Worm (Caenorhabditis elegans): ENCODE results near the gene clik-1.

The clik-1 gene

ce11 chrV:6783044-6783625 lies 14.6 kb upstream of the clik-1 start (continued):
- TF ChIP-seq akir-1 (GFP tag; optimal IDR thresholded peaks at IDR 0.05) = no peak
- peak; percentile 67 for TF ChIP-seq athp-1 (tag; optimal IDR thresholded peaks at IDR 0.05)
- TF ChIP-seq ztf-28 (GFP tag; IDR thresholded peaks at IDR 0.05) = no peak
- TF ChIP-seq mes-4 (tag; optimal IDR thresholded peaks at IDR 0.05) = no peak
- TF ChIP-seq aptf-3 (GFP tag; IDR thresholded peaks at IDR 0.05) = 0 out of 2 replicates have a peak, but pooled peaks have one; percentile 49
- peak; percentile 32 for TF ChIP-seq hrde-1 (tag; optimal IDR thresholded peaks at IDR 0.05; ENCODE audit: borderline replicate concordance)
- no peak for TF ChIP-seq lin-35 (GFP tag; optimal IDR thresholded peaks at IDR 0.05)
- TF ChIP-seq C06A6.2 (GFP tag; conservative IDR thresholded peaks at IDR 0.05) = no peak
- no peak for TF ChIP-seq chd-7 (tag; optimal IDR thresholded peaks at IDR 0.05)
- no peak for TF ChIP-seq efl-1 (GFP tag; optimal IDR thresholded peaks at IDR 0.05)
- TF ChIP-seq lsy-27 (tag; optimal IDR thresholded peaks at IDR 0.05; ENCODE audit: borderline replicate concordance, insufficient read depth) = no peak
- TF ChIP-seq F39B2.1 (GFP tag; IDR thresholded peaks at IDR 0.05) = no peak
- TF ChIP-seq hsf-1 (GFP tag; IDR thresholded peaks at IDR 0.05) = peak; percentile 58; the same call in 1 of the 2 replicates
- no peak for TF ChIP-seq let-607 (tag; optimal IDR thresholded peaks at IDR 0.05)
- TF ChIP-seq xnd-1 (tag; optimal IDR thresholded peaks at IDR 0.05) = peak; percentile 50
- no peak for TF ChIP-seq bed-1 (GFP tag; IDR thresholded peaks at IDR 0.05)
- no peak for TF ChIP-seq F37B4.10 (GFP tag; IDR thresholded peaks at IDR 0.05)
- no peak for TF ChIP-seq T07F8.4 (tag; optimal IDR thresholded peaks at IDR 0.05)
- TF ChIP-seq cebp-2 (GFP tag; IDR thresholded peaks at IDR 0.05) = no peak
- no peak for TF ChIP-seq dpff-1 (tag; optimal IDR thresholded peaks at IDR 0.05)
- TF ChIP-seq ztf-26 (tag; optimal IDR thresholded peaks at IDR 0.05) = no peak
- TF ChIP-seq ztf-6 (GFP tag; IDR thresholded peaks at IDR 0.05) = no peak
- TF ChIP-seq lir-1 (GFP tag; conservative IDR thresholded peaks at IDR 0.05) = no peak
- TF ChIP-seq hmg-20 (GFP tag; IDR thresholded peaks at IDR 0.05) = no peak
- TF ChIP-seq B0035.1 (tag; optimal IDR thresholded peaks at IDR 0.05) = no peak
- TF ChIP-seq die-1 (tag; optimal IDR thresholded peaks at IDR 0.05) = peak; percentile 34
- TF ChIP-seq zim-3 (tag; optimal IDR thresholded peaks at IDR 0.05) = no peak
- TF ChIP-seq nfya-2 (GFP tag; IDR thresholded peaks at IDR 0.05) = no peak
- TF ChIP-seq hlh-26 (GFP tag; conservative IDR thresholded peaks at IDR 0.05) = no peak
- peak; percentile 32 for TF ChIP-seq tbp1 (GFP tag; optimal IDR thresholded peaks at IDR 0.05)
- no peak; the same call in 1 of the 2 replicates for TF ChIP-seq ceh-40 (GFP tag; IDR thresholded peaks at IDR 0.05)
- no peak for TF ChIP-seq nhr-120 (GFP tag; IDR thresholded peaks at IDR 0.05)
- TF ChIP-seq atf-7 (tag; optimal IDR thresholded peaks at IDR 0.05) = peak; percentile 27
- TF ChIP-seq lin-54 (GFP tag; optimal IDR thresholded peaks at IDR 0.05) = peak; percentile 46
- no peak for TF ChIP-seq rpc-1 (optimal IDR thresholded peaks at IDR 0.05)
- no peak for TF ChIP-seq rpc-1 (tag; optimal IDR thresholded peaks at IDR 0.05)
- TF ChIP-seq pha-4 (tag; optimal IDR thresholded peaks at IDR 0.05) = no peak
- no peak for TF ChIP-seq sdz-38 (tag; optimal IDR thresholded peaks at IDR 0.05)
- peak; percentile 78 for TF ChIP-seq Y79H2A.3 (GFP tag; conservative IDR thresholded peaks at IDR 0.05)
- peak; percentile 25 for TF ChIP-seq repo-1 (tag; optimal IDR thresholded peaks at IDR 0.05)
- TF ChIP-seq snpc-1.3 (tag; optimal IDR thresholded peaks at IDR 0.05; ENCODE audit: insufficient read depth) = no peak
- TF ChIP-seq pbrm-1 (GFP tag; IDR thresholded peaks at IDR 0.05) = 0 out of 2 replicates have a peak, but pooled peaks have one; percentile 8
- peak; percentile 65 for TF ChIP-seq ekl-4 (GFP tag; IDR thresholded peaks at IDR 0.05)
- TF ChIP-seq K12H6.12 (tag; optimal IDR thresholded peaks at IDR 0.05) = no peak
- TF ChIP-seq hlh-12 (tag; optimal IDR thresholded peaks at IDR 0.05) = no peak
- TF ChIP-seq aptf-2 (GFP tag; conservative IDR thresholded peaks at IDR 0.05) = no peak
- no peak for TF ChIP-seq dpl-1 (GFP tag; optimal IDR thresholded peaks at IDR 0.05)
- peak; percentile 38 for TF ChIP-seq attf-5 (GFP tag; optimal IDR thresholded peaks at IDR 0.05)
- no peak for TF ChIP-seq lag-1 (GFP tag; IDR thresholded peaks at IDR 0.05)

Measured in whole organism, young adult.